Worm (Caenorhabditis elegans) whole organism, L4 larva: ENCODE results near the gene C04F5.8.

Experiments
- F10B5.3 ChIP-seq: sonication (generic microtip); optimal IDR thresholded peaks from 2 replicates; lab custom pipeline; 2016; ENCODE audit warnings: mild to moderate bottlenecking, missing genetic modification characterization, missing compliant biosample characterization
- R02D3.7 ChIP-seq: fragments of 150-350 bp; sonication (generic microtip); optimal IDR thresholded peaks from 3 replicates; lab custom pipeline; 2014; ENCODE audit warnings: missing biosample characterization, missing genetic modification characterization
- ZK337.2 ChIP-seq: fragments of 200-800 bp; sonication (Bioruptor generic); IDR thresholded peaks from 2 replicates; pipeline ENCODE4 v1.3.6; 2022; ENCODE audit warnings: missing genetic modification reagents, missing genetic modification characterization, missing compliant biosample characterization
- aha-1 ChIP-seq: fragments of 150-350 bp; peaks from one replicate; lab custom pipeline; 2014; ENCODE audit warnings: missing biosample characterization, missing genetic modification characterization
- aly-2 ChIP-seq: sonication (generic microtip); optimal IDR thresholded peaks from 2 replicates; lab custom pipeline; 2018; ENCODE audit warnings: missing biosample characterization, missing genetic modification characterization
- attf-4 ChIP-seq: sonication (generic microtip); optimal IDR thresholded peaks from 3 replicates; lab custom pipeline; 2017; ENCODE audit warnings: missing biosample characterization, missing genetic modification characterization
- ceh-28 ChIP-seq: fragments of 150-350 bp; optimal IDR thresholded peaks from 2 replicates; lab custom pipeline; 2014; ENCODE audit warnings: missing biosample characterization, missing genetic modification reagents, missing genetic modification characterization
- ceh-44 ChIP-seq: fragments of 200-800 bp; sonication (Bioruptor generic); IDR thresholded peaks from 2 replicates; pipeline ENCODE4 v1.3.6; 2022; ENCODE audit warnings: missing genetic modification reagents, missing genetic modification characterization, missing compliant biosample characterization
- ceh-62 ChIP-seq: sonication (generic microtip); optimal IDR thresholded peaks from 2 replicates; lab custom pipeline; 2017; ENCODE audit warnings: missing biosample characterization, missing genetic modification characterization
- cey-2 ChIP-seq: sonication (generic microtip); optimal IDR thresholded peaks from 3 replicates; lab custom pipeline; 2017; ENCODE audit warnings: missing genetic modification characterization, mild to moderate bottlenecking, missing compliant biosample characterization, antibody characterized with exemption, borderline replicate concordance; ENCODE audit not compliant: insufficient read depth
- daf-16 ChIP-seq, 3 experiments: sonication (generic microtip); optimal IDR thresholded peaks; 2 replicates each; lab custom pipeline; 2016 to 2017; ENCODE audit warnings: missing genetic modification characterization in 3 of 3, missing genetic modification reagents in 3 of 3, mild to moderate bottlenecking in 2 of 3, missing compliant biosample characterization in 2 of 3, missing biosample characterization in 1 of 3, moderate library complexity in 1 of 3
- daf-19 ChIP-seq: fragments of 200-800 bp; sonication (Bioruptor generic); conservative IDR thresholded peaks from 2 replicates; pipeline ENCODE4 v1.3.6; 2022; ENCODE audit warnings: missing genetic modification characterization, missing compliant biosample characterization
- dmd-8 ChIP-seq: fragments of 200-800 bp; sonication (Bioruptor generic); IDR thresholded peaks from 2 replicates; pipeline ENCODE4 v1.3.6; 2022; ENCODE audit warnings: missing genetic modification characterization, missing compliant biosample characterization
- dve-1 ChIP-seq: sonication (generic microtip); optimal IDR thresholded peaks from 2 replicates; lab custom pipeline; 2017; ENCODE audit warnings: antibody characterized with exemption, mild to moderate bottlenecking, missing genetic modification characterization, missing compliant biosample characterization; ENCODE audit not compliant: insufficient read depth
- fos-1 ChIP-seq: fragments of 150-350 bp; optimal IDR thresholded peaks from 2 replicates; lab custom pipeline; 2014; ENCODE audit warnings: missing biosample characterization, missing genetic modification characterization
- gei-8 ChIP-seq: fragments of 200-800 bp; sonication (Bioruptor generic); optimal IDR thresholded peaks from 2 replicates; lab custom pipeline; 2018; ENCODE audit warnings: mild to moderate bottlenecking, missing genetic modification characterization, missing compliant biosample characterization
- hmg-1.1 ChIP-seq: fragments of 200-800 bp; sonication (Bioruptor generic); IDR thresholded peaks from 2 replicates; pipeline ENCODE4 v1.3.6; 2022; ENCODE audit warnings: missing genetic modification reagents, missing genetic modification characterization, missing compliant biosample characterization
- lim-7 ChIP-seq: fragments of 200-800 bp; sonication (Bioruptor generic); IDR thresholded peaks from 2 replicates; pipeline ENCODE4 v1.3.6; 2022; ENCODE audit warnings: missing genetic modification characterization, missing compliant biosample characterization
- lin-1 ChIP-seq: fragments of 200-800 bp; sonication (Bioruptor generic); IDR thresholded peaks from 2 replicates; pipeline ENCODE4 v1.3.6; 2022; ENCODE audit warnings: missing genetic modification reagents, missing genetic modification characterization, missing compliant biosample characterization
- lin-15B ChIP-seq: fragments of 150-350 bp; sonication (generic microtip); optimal IDR thresholded peaks from 3 replicates; lab custom pipeline; 2014; ENCODE audit warnings: missing biosample characterization, missing genetic modification characterization
- lin-38 ChIP-seq: fragments of 200-800 bp; sonication (Bioruptor generic); IDR thresholded peaks from 2 replicates; pipeline ENCODE4 v1.3.6; 2022; ENCODE audit warnings: missing genetic modification reagents, missing genetic modification characterization, missing compliant biosample characterization
- lin-39 ChIP-seq: fragments of 150-350 bp; optimal IDR thresholded peaks from 2 replicates; lab custom pipeline; 2014; ENCODE audit warnings: missing biosample characterization, missing genetic modification reagents, missing genetic modification characterization
- mdl-1 ChIP-seq, 2 experiments: fragments of 150-350 bp in 1 of 2; sonication (generic microtip) in 1 of 2; optimal IDR thresholded peaks; 2 replicates each; lab custom pipeline; 2014 to 2017; ENCODE audit warnings: missing biosample characterization in 2 of 2, missing genetic modification characterization in 2 of 2
- mep-1 ChIP-seq: fragments of 150-350 bp; sonication (generic microtip); optimal IDR thresholded peaks from 3 replicates; lab custom pipeline; 2014; ENCODE audit warnings: missing biosample characterization, missing genetic modification characterization
- mes-2 ChIP-seq: sonication (generic microtip); optimal IDR thresholded peaks from 2 replicates; lab custom pipeline; 2016; ENCODE audit warnings: missing genotype, mild to moderate bottlenecking, missing genetic modification characterization, missing compliant biosample characterization; ENCODE audit not compliant: poor library complexity, severe bottlenecking
- mxl-2 ChIP-seq: fragments of 200-800 bp; sonication (Bioruptor generic); conservative IDR thresholded peaks from 2 replicates; pipeline ENCODE4 v1.3.6; 2022; ENCODE audit warnings: missing genetic modification reagents, missing genetic modification characterization, missing compliant biosample characterization
- nhr-10 ChIP-seq: fragments of 150-350 bp; optimal IDR thresholded peaks from 2 replicates; lab custom pipeline; 2014; ENCODE audit warnings: missing biosample characterization, missing genetic modification characterization
- nhr-111 ChIP-seq: fragments of 200-800 bp; sonication (Bioruptor generic); optimal IDR thresholded peaks from 2 replicates; lab custom pipeline; 2018; ENCODE audit warnings: mild to moderate bottlenecking, missing genetic modification characterization, missing compliant biosample characterization
- nhr-237 ChIP-seq: sonication (generic microtip); optimal IDR thresholded peaks from 2 replicates; lab custom pipeline; 2017; ENCODE audit warnings: missing biosample characterization, missing genetic modification characterization
- nhr-41 ChIP-seq: fragments of 200-800 bp; sonication (Bioruptor generic); IDR thresholded peaks from 2 replicates; pipeline ENCODE4 v1.3.6; 2022; ENCODE audit warnings: missing genetic modification reagents, missing genetic modification characterization, missing compliant biosample characterization
- nhr-76 ChIP-seq: fragments of 150-350 bp; optimal IDR thresholded peaks from 2 replicates; lab custom pipeline; 2014; ENCODE audit warnings: missing biosample characterization, missing genetic modification characterization
- pqm-1 ChIP-seq: sonication (generic microtip); optimal IDR thresholded peaks from 2 replicates; lab custom pipeline; 2017; ENCODE audit warnings: missing biosample characterization, missing genetic modification characterization
- rbr-2 ChIP-seq: sonication (generic microtip); optimal IDR thresholded peaks from 2 replicates; lab custom pipeline; 2016; ENCODE audit warnings: missing genotype, missing genetic modification characterization, missing compliant biosample characterization
- sdz-12 ChIP-seq: fragments of 200-800 bp; sonication (Bioruptor generic); optimal IDR thresholded peaks from 2 replicates; lab custom pipeline; 2018; ENCODE audit warnings: mild to moderate bottlenecking, missing genetic modification characterization, missing compliant biosample characterization
- snpc-1.2 ChIP-seq: fragments of 200-800 bp; sonication (Bioruptor generic); IDR thresholded peaks from 2 replicates; pipeline ENCODE4 v1.3.6; 2022; ENCODE audit warnings: missing genetic modification reagents, missing genetic modification characterization, missing compliant biosample characterization
- snpc-4 ChIP-seq: fragments of 150-350 bp; optimal IDR thresholded peaks from 2 replicates; lab custom pipeline; 2014; ENCODE audit warnings: missing biosample characterization, missing genetic modification characterization
- unc-39 ChIP-seq: sonication (generic microtip); optimal IDR thresholded peaks from 2 replicates; lab custom pipeline; 2017; ENCODE audit warnings: missing biosample characterization, missing genetic modification characterization
- unc-62 ChIP-seq, 3 experiments: fragments of 150-350 bp in 1 of 3; sonication (generic microtip); optimal IDR thresholded peaks in 2 of 3; peaks in 1 of 3; 1 replicate in 1 of 3; 2 replicates in 2 of 3; lab custom pipeline; 2014 to 2017; ENCODE audit warnings: missing biosample characterization in 3 of 3, missing genetic modification characterization in 3 of 3, missing genetic modification reagents in 3 of 3, missing genotype in 1 of 3
- vab-7 ChIP-seq: fragments of 200-800 bp; sonication (Bioruptor generic); IDR thresholded peaks from 2 replicates; pipeline ENCODE4 v1.3.6; 2022; ENCODE audit warnings: missing genetic modification reagents, missing genetic modification characterization, missing compliant biosample characterization
- zag-1 ChIP-seq: fragments of 150-350 bp; optimal IDR thresholded peaks from 2 replicates; lab custom pipeline; 2014; ENCODE audit warnings: missing biosample characterization, missing genetic modification characterization
- zfp-3 ChIP-seq: fragments of 200-800 bp; sonication (Bioruptor generic); conservative IDR thresholded peaks from 2 replicates; pipeline ENCODE4 v1.3.6; 2022; ENCODE audit warnings: missing genetic modification reagents, missing genetic modification characterization, missing compliant biosample characterization
- zip-2 ChIP-seq: fragments of 150-350 bp; optimal IDR thresholded peaks from 2 replicates; lab custom pipeline; 2014; ENCODE audit warnings: missing biosample characterization, missing genetic modification characterization
- ztf-7 ChIP-seq: fragments of 150-350 bp; optimal IDR thresholded peaks from 2 replicates; lab custom pipeline; 2014; ENCODE audit warnings: missing biosample characterization, missing genetic modification characterization

Gene C04F5.8

ce11 chrV:5086919-5087404 is 26.6 kb downstream of the C04F5.8 start, which contains the start of gene Y58A7A.5 (continued):
- TF ChIP-seq lin-1 (GFP tag; lab: Robert Waterston, UW): no peak
- TF ChIP-seq nhr-76 (tag; lab: Kevin White, UChicago): no peak
- TF ChIP-seq snpc-4: no peak
- no peak for TF ChIP-seq zag-1 (tag; lab: Kevin White, UChicago)
- TF ChIP-seq cey-2 (tag; lab: Kevin White, UChicago): no peak
- no peak for TF ChIP-seq daf-19
- TF ChIP-seq ceh-62 (tag; lab: Kevin White, UChicago): no peak
- peak; percentile 6 for TF ChIP-seq pqm-1 (tag; lab: Kevin White, UChicago)
- no peak for TF ChIP-seq unc-62 (GFP tag; optimal IDR thresholded peaks at IDR 0.05 in 1 of 2; lab: Kevin White, UChicago)
- no peak for TF ChIP-seq unc-62 (tag; optimal IDR thresholded peaks at IDR 0.05; lab: Kevin White, UChicago)
- no peak for TF ChIP-seq ceh-44 (GFP tag; lab: Robert Waterston, UW)
- TF ChIP-seq mes-2: no peak
- no peak for TF ChIP-seq F10B5.3 (tag; lab: Kevin White, UChicago)
- TF ChIP-seq ztf-7 (tag; lab: Kevin White, UChicago): no peak
- no peak for TF ChIP-seq sdz-12 (GFP tag; lab: Kevin White, UChicago)
- no peak for TF ChIP-seq nhr-10 (tag; lab: Kevin White, UChicago)
- no peak for TF ChIP-seq nhr-237 (tag; lab: Kevin White, UChicago)
- TF ChIP-seq rbr-2 (tag; lab: Kevin White, UChicago): no peak
- no peak for TF ChIP-seq dmd-8 (GFP tag; lab: Robert Waterston, UW)
- TF ChIP-seq vab-7 (GFP tag; lab: Robert Waterston, UW): no peak
- no peak for TF ChIP-seq mxl-2 (GFP tag; lab: Robert Waterston, UW)
- TF ChIP-seq aly-2 (tag; lab: Kevin White, UChicago): no peak
- TF ChIP-seq lim-7: no peak
- TF ChIP-seq dve-1 (tag; lab: Kevin White, UChicago): no peak
- TF ChIP-seq lin-15B (tag; lab: Kevin White, UChicago): no peak
- TF ChIP-seq mep-1 (tag; lab: Kevin White, UChicago): peak; percentile 35
- peak; percentile 98 for TF ChIP-seq zip-2 (tag; lab: Kevin White, UChicago)
- no peak for TF ChIP-seq unc-39 (tag; lab: Kevin White, UChicago)
- TF ChIP-seq snpc-1.2 (GFP tag; lab: Robert Waterston, UW): no peak
- no peak for TF ChIP-seq ceh-28
- TF ChIP-seq aha-1 (tag; lab: Kevin White, UChicago): no peak
- no peak for TF ChIP-seq nhr-41 (GFP tag; lab: Robert Waterston, UW)
- TF ChIP-seq R02D3.7 (tag; lab: Kevin White, UChicago): no peak
- no peak for TF ChIP-seq nhr-111
- no peak for TF ChIP-seq ZK337.2 (GFP tag; lab: Robert Waterston, UW)
- peak in 1 of 2 experiments; percentile 54 for TF ChIP-seq daf-16 (GFP tag; optimal IDR thresholded peaks at IDR 0.05; lab: Kevin White, UChicago)
- no peak for TF ChIP-seq daf-16 (tag; optimal IDR thresholded peaks at IDR 0.05; lab: Kevin White, UChicago)
- TF ChIP-seq fos-1: no peak
- TF ChIP-seq gei-8: no peak
- no peak for TF ChIP-seq hmg-1.1 (GFP tag; lab: Robert Waterston, UW)
- TF ChIP-seq lin-39 (tag; lab: Kevin White, UChicago): no peak
- no peak for TF ChIP-seq lin-38 (GFP tag; lab: Robert Waterston, UW)
- TF ChIP-seq mdl-1 (tag; optimal IDR thresholded peaks at IDR 0.05; lab: Kevin White, UChicago): no peak
- no peak for TF ChIP-seq zfp-3 (GFP tag; lab: Robert Waterston, UW)
- TF ChIP-seq attf-4 (tag; lab: Kevin White, UChicago): no peak
